Worm (Caenorhabditis elegans) whole organism, L3 larva: ENCODE results near the gene twk-16.

Experiments used
- R02D3.7 ChIP-seq: fragments of 150-350 bp; optimal IDR thresholded peaks from 2 replicates; lab custom pipeline; 2014; ENCODE audit warnings: missing biosample characterization, missing genetic modification characterization
- ama-1 ChIP-seq: fragments of 150-350 bp; optimal IDR thresholded peaks from 2 replicates; lab custom pipeline; 2018
- ceh-82 ChIP-seq: fragments of 150-350 bp; optimal IDR thresholded peaks from 2 replicates; lab custom pipeline; 2014; ENCODE audit warnings: missing biosample characterization, missing genetic modification characterization
- daf-12 ChIP-seq: fragments of 150-350 bp; optimal IDR thresholded peaks from 2 replicates; lab custom pipeline; 2014; ENCODE audit warnings: missing biosample characterization, missing genetic modification reagents, missing genetic modification characterization
- fos-1 ChIP-seq: fragments of 150-350 bp; optimal IDR thresholded peaks from 2 replicates; lab custom pipeline; 2014; ENCODE audit warnings: missing biosample characterization, missing genetic modification characterization
- jun-1 ChIP-seq: fragments of 150-350 bp; optimal IDR thresholded peaks from 2 replicates; lab custom pipeline; 2014; ENCODE audit warnings: missing biosample characterization, missing genetic modification reagents, missing genetic modification characterization
- lin-15B ChIP-seq: fragments of 150-350 bp; optimal IDR thresholded peaks from 2 replicates; lab custom pipeline; 2014; ENCODE audit warnings: missing biosample characterization, missing genetic modification characterization
- nhr-237 ChIP-seq: fragments of 150-350 bp; optimal IDR thresholded peaks from 2 replicates; lab custom pipeline; 2014; ENCODE audit warnings: missing biosample characterization, missing genetic modification characterization
- nhr-28 ChIP-seq: fragments of 150-350 bp; optimal IDR thresholded peaks from 2 replicates; lab custom pipeline; 2014; ENCODE audit warnings: missing biosample characterization, missing genetic modification characterization
- skn-1 ChIP-seq: fragments of 150-350 bp; optimal IDR thresholded peaks from 2 replicates; lab custom pipeline; 2014; ENCODE audit warnings: missing biosample characterization, missing genetic modification characterization
- unc-62 ChIP-seq: fragments of 150-350 bp; sonication (generic microtip); optimal IDR thresholded peaks from 4 replicates; lab custom pipeline; 2014; ENCODE audit warnings: missing biosample characterization, missing genetic modification reagents, missing genetic modification characterization
- ztf-11 ChIP-seq: fragments of 150-350 bp; optimal IDR thresholded peaks from 2 replicates; lab custom pipeline; 2014; ENCODE audit warnings: missing biosample characterization, missing genetic modification characterization

DNA sequence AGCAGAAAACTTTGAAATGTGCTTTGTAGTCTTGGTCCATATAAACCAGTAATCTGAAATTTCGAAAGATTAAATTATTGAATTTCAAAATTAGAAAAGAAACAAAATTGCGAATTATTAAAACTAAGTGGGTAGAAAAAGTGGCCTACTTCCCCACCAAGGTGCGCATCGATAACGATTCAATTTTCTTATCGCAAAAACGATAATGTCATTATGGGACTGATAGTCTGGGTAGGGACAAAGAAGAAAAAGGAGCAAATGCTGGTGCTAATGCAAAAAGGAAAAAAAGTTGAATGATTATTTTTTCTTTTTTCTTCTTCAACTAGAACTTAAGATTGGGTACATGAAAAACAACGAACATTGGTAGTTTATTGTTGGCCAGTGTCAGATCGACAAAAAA lies 29.7 kb downstream of the twk-16 start, which contains the start of gene gpcp-1:
- TF ChIP-seq nhr-237 (tag; lab: Kevin White, UChicago) (no peak), jun-1 (tag; lab: Kevin White, UChicago) (no peak), ama-1 (lab: Kevin White, UChicago) (no peak), ceh-82 (tag; lab: Kevin White, UChicago) (no peak), unc-62 (GFP tag; lab: Kevin White, UChicago) (no peak), ztf-11 (tag; lab: Kevin White, UChicago) (no peak), skn-1 (tag; lab: Kevin White, UChicago) (no peak), fos-1 (tag; lab: Kevin White, UChicago) (no peak), daf-12 (tag; lab: Kevin White, UChicago) (no peak), lin-15B (tag; lab: Kevin White, UChicago) (no peak), nhr-28 (tag; lab: Kevin White, UChicago) (no peak), R02D3.7 (tag; lab: Kevin White, UChicago) (no peak)
